Fruit fly (Drosophila melanogaster) whole organism, embryonic: Measurements from ENCODE around the gene CG32983.

Experiments used
- Atf-2 ChIP-seq: fragments of 200-800 bp; sonication (Bioruptor generic); optimal IDR thresholded peaks from 2 replicates; lab custom pipeline; 2016; ENCODE audit warnings: missing biosample characterization, missing genetic modification characterization
- Awh ChIP-seq: fragments of 200-800 bp; sonication (Bioruptor generic); IDR thresholded peaks from 2 replicates; pipeline ENCODE4, ENCODE4 v1.3.6; 2022; ENCODE audit warnings: missing biosample characterization, missing genetic modification characterization
- CG10267 ChIP-seq: fragments of 200-800 bp; sonication (Bioruptor generic); optimal IDR thresholded peaks from 2 replicates; lab custom pipeline; 2018; ENCODE audit warnings: missing biosample characterization, mild to moderate bottlenecking, missing genetic modification characterization, moderate library complexity
- CG11560 ChIP-seq: fragments of 200-800 bp; sonication (Bioruptor generic); IDR thresholded peaks from 3 replicates; pipeline ENCODE4 v1.3.6; 2022; ENCODE audit warnings: missing biosample characterization, missing genetic modification characterization
- CG13296 ChIP-seq: fragments of 200-800 bp; sonication (Bioruptor generic); optimal IDR thresholded peaks from 3 replicates; lab custom pipeline; 2018; ENCODE audit warnings: missing biosample characterization, mild to moderate bottlenecking, missing genetic modification characterization
- CG13624 ChIP-seq: fragments of 200-800 bp; sonication (Bioruptor generic); optimal IDR thresholded peaks from 2 replicates; lab custom pipeline; 2016; ENCODE audit warnings: missing biosample characterization, missing genetic modification characterization
- CG13894 ChIP-seq: fragments of 200-800 bp; sonication (Bioruptor generic); optimal IDR thresholded peaks from 3 replicates; lab custom pipeline; 2018; ENCODE audit warnings: missing biosample characterization, mild to moderate bottlenecking, missing genetic modification characterization, moderate library complexity
- CG17802 ChIP-seq: fragments of 200-800 bp; sonication (Bioruptor generic); optimal IDR thresholded peaks from 2 replicates; lab custom pipeline; 2018; ENCODE audit warnings: missing biosample characterization, mild to moderate bottlenecking, missing genetic modification characterization, moderate library complexity
- CG4617 ChIP-seq: fragments of 200-800 bp; sonication (Bioruptor generic); optimal IDR thresholded peaks from 3 replicates; lab custom pipeline; 2016; ENCODE audit warnings: missing biosample characterization, missing genetic modification characterization, borderline replicate concordance
- CG5180 ChIP-seq: fragments of 200-800 bp; sonication (Bioruptor generic); optimal IDR thresholded peaks from 3 replicates; lab custom pipeline; 2017; ENCODE audit warnings: missing biosample characterization, missing genetic modification characterization, mild to moderate bottlenecking, moderate library complexity, missing genetic modification reagents
- CG6765 ChIP-seq: fragments of 200-800 bp; sonication (Bioruptor generic); optimal IDR thresholded peaks from 3 replicates; lab custom pipeline; 2017; ENCODE audit warnings: missing biosample characterization, mild to moderate bottlenecking, missing genetic modification characterization
- CG6854 ChIP-seq: fragments of 200-800 bp; sonication (Bioruptor generic); optimal IDR thresholded peaks from 3 replicates; lab custom pipeline; 2017; ENCODE audit warnings: missing biosample characterization, mild to moderate bottlenecking, missing genetic modification characterization
- CG7556 ChIP-seq: fragments of 200-800 bp; sonication (Bioruptor generic); optimal IDR thresholded peaks from 2 replicates; lab custom pipeline; 2017; ENCODE audit warnings: missing biosample characterization, mild to moderate bottlenecking, missing genetic modification characterization
- CG7928 ChIP-seq: fragments of 200-800 bp; sonication (Bioruptor generic); optimal IDR thresholded peaks from 2 replicates; lab custom pipeline; 2017; ENCODE audit warnings: missing biosample characterization, mild to moderate bottlenecking, missing genetic modification characterization
- CG8944 ChIP-seq: fragments of 200-800 bp; sonication (Bioruptor generic); optimal IDR thresholded peaks from 3 replicates; lab custom pipeline; 2016; ENCODE audit warnings: missing biosample characterization, missing genetic modification characterization
- CG9609 ChIP-seq: fragments of 200-800 bp; sonication (Bioruptor generic); optimal IDR thresholded peaks from 3 replicates; lab custom pipeline; 2016; ENCODE audit warnings: missing biosample characterization, missing genetic modification characterization
- CG9727 ChIP-seq: fragments of 200-800 bp; sonication (Bioruptor generic); optimal IDR thresholded peaks from 3 replicates; lab custom pipeline; 2017; ENCODE audit warnings: missing biosample characterization, mild to moderate bottlenecking, missing genetic modification characterization
- CG9932 ChIP-seq: fragments of 200-800 bp; sonication (Bioruptor generic); IDR thresholded peaks from 2 replicates; pipeline ENCODE4 v1.3.6; 2022; ENCODE audit warnings: missing biosample characterization, missing genetic modification characterization
- CkIIα-i1 ChIP-seq: fragments of 200-800 bp; sonication (Bioruptor generic); IDR thresholded peaks from 2 replicates; pipeline ENCODE4 v1.3.6; 2022; ENCODE audit warnings: missing biosample characterization, missing genetic modification characterization
- CrebB ChIP-seq: fragments of 200-800 bp; sonication (Bioruptor generic); optimal IDR thresholded peaks from 3 replicates; lab custom pipeline; 2018; ENCODE audit warnings: missing biosample characterization, mild to moderate bottlenecking, missing genetic modification characterization
- Dek ChIP-seq: fragments of 200-800 bp; sonication (Bioruptor generic); optimal IDR thresholded peaks from 3 replicates; lab custom pipeline; 2019; ENCODE audit warnings: missing biosample characterization, mild to moderate bottlenecking, missing genetic modification characterization, moderate library complexity
- Doc3 ChIP-seq: fragments of 200-800 bp; sonication (Bioruptor generic); IDR thresholded peaks from 3 replicates; pipeline ENCODE4 v1.3.6; 2022; ENCODE audit warnings: missing biosample characterization, missing genetic modification characterization; ENCODE audit not compliant: partially characterized antibody
- Dp ChIP-seq: fragments of 200-800 bp; sonication (Bioruptor generic); optimal IDR thresholded peaks from 2 replicates; lab custom pipeline; 2018; ENCODE audit warnings: missing biosample characterization, mild to moderate bottlenecking, missing genetic modification characterization, moderate library complexity
- Gug ChIP-seq: fragments of 200-800 bp; sonication (Bioruptor generic); IDR thresholded peaks from 4 replicates; pipeline ENCODE4 v1.3.6; 2022; ENCODE audit warnings: missing biosample characterization, missing genetic modification characterization
- Hand ChIP-seq: fragments of 200-800 bp; sonication (Bioruptor generic); optimal IDR thresholded peaks from 2 replicates; lab custom pipeline; 2017; ENCODE audit warnings: mild to moderate bottlenecking, missing biosample characterization, missing genetic modification reagents, missing genetic modification characterization
- Jarid2 ChIP-seq: fragments of 200-800 bp; sonication (Bioruptor generic); optimal IDR thresholded peaks from 3 replicates; lab custom pipeline; 2017; ENCODE audit warnings: mild to moderate bottlenecking, missing biosample characterization, missing genetic modification reagents, missing genetic modification characterization
- Med ChIP-seq: fragments of 200-800 bp; sonication (Bioruptor generic); peaks from one replicate; lab custom pipeline; 2016; ENCODE audit warnings: missing biosample characterization, missing genetic modification characterization, mild to moderate bottlenecking, inconsistent platforms, moderate library complexity
- Mrtf ChIP-seq: fragments of 200-800 bp; sonication (Bioruptor generic); IDR thresholded peaks from 3 replicates; pipeline ENCODE4 v1.3.6; 2022; ENCODE audit warnings: missing biosample characterization, missing genetic modification characterization
- Opbp ChIP-seq: fragments of 200-800 bp; sonication (Bioruptor generic); IDR thresholded peaks from 3 replicates; pipeline ENCODE4 v1.3.6; 2022; ENCODE audit warnings: missing biosample characterization, missing genetic modification characterization; ENCODE audit not compliant: partially characterized antibody
- Six4 ChIP-seq: fragments of 200-800 bp; sonication (Bioruptor generic); optimal IDR thresholded peaks from 2 replicates; lab custom pipeline; 2016; ENCODE audit warnings: missing biosample characterization, missing genetic modification characterization
- Stat92E ChIP-seq, 3 experiments: fragments of >200 bp in 2 of 3; fragments of 200-800 bp in 1 of 3; sonication (Bioruptor generic) in 1 of 3; optimal IDR thresholded peaks; 2 replicates each; lab custom pipeline; 2017 to 2019; ENCODE audit warnings: missing biosample characterization in 3 of 3, missing genetic modification characterization in 3 of 3, mild to moderate bottlenecking in 1 of 3, moderate library complexity in 1 of 3
- ac ChIP-seq: fragments of 200-800 bp; sonication (Bioruptor generic); optimal IDR thresholded peaks from 3 replicates; lab custom pipeline; 2017; ENCODE audit warnings: missing biosample characterization, mild to moderate bottlenecking, missing genetic modification characterization
- bab2 ChIP-seq: fragments of 200-800 bp; sonication (Bioruptor generic); optimal IDR thresholded peaks from 2 replicates; lab custom pipeline; 2016; ENCODE audit warnings: missing biosample characterization, missing genetic modification characterization
- cato ChIP-seq: fragments of 200-800 bp; sonication (Bioruptor generic); optimal IDR thresholded peaks from 2 replicates; lab custom pipeline; 2016; ENCODE audit warnings: missing biosample characterization, missing genetic modification characterization, borderline replicate concordance
- chn ChIP-seq: fragments of 200-800 bp; sonication (Bioruptor generic); optimal IDR thresholded peaks from 2 replicates; lab custom pipeline; 2016; ENCODE audit warnings: missing biosample characterization, missing genetic modification characterization
- crc ChIP-seq: fragments of 200-800 bp; sonication (Bioruptor generic); optimal IDR thresholded peaks from 2 replicates; lab custom pipeline; 2016; ENCODE audit warnings: missing biosample characterization, missing genetic modification characterization
- crp ChIP-seq, 2 experiments: fragments of 200-800 bp; sonication (Bioruptor generic); optimal IDR thresholded peaks; 2 replicates in 1 of 2; 3 replicates in 1 of 2; lab custom pipeline; 2017; ENCODE audit warnings: missing biosample characterization in 2 of 2, missing genetic modification characterization in 2 of 2, mild to moderate bottlenecking in 1 of 2, moderate library complexity in 1 of 2
- en ChIP-seq: fragments of 200-800 bp; sonication (Bioruptor generic); optimal IDR thresholded peaks from 2 replicates; lab custom pipeline; 2016; ENCODE audit warnings: missing biosample characterization, missing genetic modification characterization
- eyg ChIP-seq: fragments of 200-800 bp; sonication (Bioruptor generic); optimal IDR thresholded peaks from 3 replicates; lab custom pipeline; 2016; ENCODE audit warnings: missing biosample characterization, missing genetic modification characterization
- her ChIP-seq: fragments of 200-800 bp; sonication (Bioruptor generic); optimal IDR thresholded peaks from 2 replicates; lab custom pipeline; 2016; ENCODE audit warnings: missing biosample characterization, missing genetic modification characterization
- inv ChIP-seq: fragments of 200-800 bp; sonication (Bioruptor generic); IDR thresholded peaks from 2 replicates; pipeline ENCODE4 v1.3.6; 2022; ENCODE audit warnings: missing biosample characterization, missing genetic modification characterization; ENCODE audit not compliant: partially characterized antibody
- lilli ChIP-seq: fragments of 200-800 bp; sonication (Bioruptor generic); optimal IDR thresholded peaks from 3 replicates; lab custom pipeline; 2016; ENCODE audit warnings: missing biosample characterization, missing genetic modification characterization
- phol ChIP-seq: fragments of 200-800 bp; sonication (Bioruptor generic); optimal IDR thresholded peaks from 3 replicates; lab custom pipeline; 2018; ENCODE audit warnings: missing biosample characterization, mild to moderate bottlenecking, missing genetic modification characterization, moderate library complexity
- pros ChIP-seq: fragments of 200-800 bp; sonication (Bioruptor generic); optimal IDR thresholded peaks from 3 replicates; lab custom pipeline; 2019; ENCODE audit warnings: missing biosample characterization, mild to moderate bottlenecking, missing genetic modification characterization, moderate library complexity
- pzg ChIP-seq: fragments of 200-800 bp; sonication (Bioruptor generic); optimal IDR thresholded peaks from 3 replicates; lab custom pipeline; 2018; ENCODE audit warnings: missing biosample characterization, mild to moderate bottlenecking, missing genetic modification characterization, moderate library complexity
- sc ChIP-seq, 3 experiments: fragments of >200 bp in 2 of 3; fragments of 200-800 bp in 1 of 3; sonication (Bioruptor generic) in 1 of 3; optimal IDR thresholded peaks; 2 replicates in 2 of 3; 3 replicates in 1 of 3; lab custom pipeline; 2017; ENCODE audit warnings: mild to moderate bottlenecking in 1 of 3, missing biosample characterization in 1 of 3, missing genetic modification characterization in 1 of 3, missing genetic modification reagents in 1 of 3
- zen ChIP-seq: fragments of 200-800 bp; sonication (Bioruptor generic); optimal IDR thresholded peaks from 3 replicates; lab custom pipeline; 2018; ENCODE audit warnings: missing biosample characterization, mild to moderate bottlenecking, missing genetic modification characterization, moderate library complexity
- zen2 ChIP-seq: fragments of 200-800 bp; sonication (Bioruptor generic); IDR thresholded peaks from 3 replicates; pipeline ENCODE4 v1.3.6; 2022; ENCODE audit warnings: missing biosample characterization, missing genetic modification characterization; ENCODE audit not compliant: partially characterized antibody

The CG32983 gene

DNA sequence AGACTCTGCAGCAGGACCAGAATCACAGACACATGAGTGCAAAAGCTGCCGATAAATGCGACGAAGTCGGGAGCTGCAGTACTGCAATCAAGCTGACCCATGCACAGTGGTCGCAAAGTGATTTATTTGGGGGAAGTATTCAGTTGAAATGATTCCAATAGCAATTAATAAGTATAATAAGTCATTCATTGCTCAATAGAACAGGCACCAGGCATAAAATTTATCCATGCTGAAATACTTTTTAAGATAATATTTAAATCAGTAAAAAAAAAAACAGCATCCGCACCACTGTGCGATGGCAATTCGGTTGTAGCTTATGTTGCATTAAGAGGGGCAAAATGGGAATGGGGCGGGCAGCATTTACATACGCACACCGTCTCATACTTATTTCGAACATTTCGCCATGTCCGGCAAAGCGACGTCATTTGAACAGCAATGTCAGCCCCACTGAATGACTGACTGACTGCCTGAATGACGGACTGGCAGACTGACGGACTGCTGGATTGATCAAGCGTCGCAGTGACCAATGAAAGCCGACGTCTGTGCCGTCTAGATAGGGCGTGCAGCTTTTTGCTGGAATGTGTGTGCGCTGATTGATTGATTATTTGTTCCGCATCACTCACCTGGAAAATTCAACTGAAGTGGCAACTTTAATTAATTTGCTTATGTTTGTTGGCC, 30.7 kb upstream of the CG32983 start (continued):
- no peak for TF ChIP-seq CG13296 (GFP tag; lab: Kevin White, UChicago)
- TF ChIP-seq Awh (GFP tag; lab: Robert Waterston, UW), result no peak; the same call in 1 of the 2 replicates
- TF ChIP-seq Hand (GFP tag; lab: Kevin White, UChicago), result no peak
- TF ChIP-seq CG13624 (GFP tag; lab: Kevin White, UChicago), result no peak
- no peak for TF ChIP-seq Stat92E (GFP tag; optimal IDR thresholded peaks at IDR 0.05; lab: Kevin White, UChicago)
- no peak for TF ChIP-seq Doc3 (GFP tag; lab: Robert Waterston, UW)
- TF ChIP-seq CG8944 (GFP tag; lab: Kevin White, UChicago), result peak; percentile 32
- peak; percentile 59 for TF ChIP-seq CG10267 (tag; lab: Kevin White, UChicago)
- no peak for TF ChIP-seq pros (GFP tag; lab: Kevin White, UChicago)
- no peak for TF ChIP-seq CkIIα-i1 (GFP tag; lab: Robert Waterston, UW)
- TF ChIP-seq Med (GFP tag; lab: Kevin White, UChicago), result peak; percentile 87
- TF ChIP-seq Dek (tag; lab: Kevin White, UChicago), result no peak
- TF ChIP-seq phol (tag; lab: Kevin White, UChicago), result peak; percentile 43
- TF ChIP-seq sc (optimal IDR thresholded peaks at IDR 0.05; lab: Kevin White, UChicago), result no peak
- peak; percentile 39 for TF ChIP-seq sc (GFP tag; optimal IDR thresholded peaks at IDR 0.05; lab: Kevin White, UChicago)
- peak; percentile 29 for TF ChIP-seq en (GFP tag; lab: Kevin White, UChicago)
- no peak for TF ChIP-seq CG6854
- TF ChIP-seq Gug (GFP tag; lab: Robert Waterston, UW), result no peak; the same call in 3 of the 4 replicates
- TF ChIP-seq lilli, result no peak
- peak; percentile 37 for TF ChIP-seq CG7556 (GFP tag; lab: Kevin White, UChicago)
- no peak for TF ChIP-seq CG4617 (GFP tag; lab: Kevin White, UChicago)
- no peak for TF ChIP-seq eyg (GFP tag; lab: Kevin White, UChicago)
- no peak for TF ChIP-seq Atf-2 (GFP tag; lab: Kevin White, UChicago)
- TF ChIP-seq CG7928 (GFP tag; lab: Kevin White, UChicago), result no peak
- no peak for TF ChIP-seq pzg
- peak; percentile 86 for TF ChIP-seq CG9727 (GFP tag; lab: Kevin White, UChicago)
- TF ChIP-seq crc (GFP tag; lab: Kevin White, UChicago), result no peak
- no peak for TF ChIP-seq CG11560 (tag; lab: Robert Waterston, UW)
- TF ChIP-seq CG9932 (GFP tag; lab: Robert Waterston, UW), result no peak
- no peak for TF ChIP-seq her
- TF ChIP-seq crp (GFP tag; optimal IDR thresholded peaks at IDR 0.05; lab: Kevin White, UChicago), result no peak
- no peak for TF ChIP-seq cato
- TF ChIP-seq CG13894, result no peak
- TF ChIP-seq inv, result no peak
- TF ChIP-seq zen2 (GFP tag; lab: Robert Waterston, UW), result no peak
- no peak for TF ChIP-seq CG9609 (GFP tag; lab: Kevin White, UChicago)
- no peak for TF ChIP-seq CrebB (tag; lab: Kevin White, UChicago)
- TF ChIP-seq Dp (GFP tag; lab: Kevin White, UChicago), result no peak
- peak; percentile 32 for TF ChIP-seq Jarid2 (GFP tag; lab: Kevin White, UChicago)
- peak; percentile 66 for TF ChIP-seq bab2
- TF ChIP-seq ac (GFP tag; lab: Kevin White, UChicago), result no peak
- no peak for TF ChIP-seq CG5180 (GFP tag; lab: Kevin White, UChicago)
- peak; percentile 19 for TF ChIP-seq zen (tag; lab: Kevin White, UChicago)
- no peak for TF ChIP-seq CG6765
- TF ChIP-seq chn, result peak; percentile 10
- TF ChIP-seq CG17802 (tag; lab: Kevin White, UChicago), result no peak
- TF ChIP-seq Opbp (GFP tag; lab: Robert Waterston, UW), result no peak
- TF ChIP-seq Mrtf, result peak; percentile 58; the same call in 2 of the 3 replicates
- TF ChIP-seq Six4 (GFP tag; lab: Kevin White, UChicago), result peak; percentile 53
